Worm (Caenorhabditis elegans): ENCODE measurements around the gene lsm-3.

Gene lsm-3

DNA sequence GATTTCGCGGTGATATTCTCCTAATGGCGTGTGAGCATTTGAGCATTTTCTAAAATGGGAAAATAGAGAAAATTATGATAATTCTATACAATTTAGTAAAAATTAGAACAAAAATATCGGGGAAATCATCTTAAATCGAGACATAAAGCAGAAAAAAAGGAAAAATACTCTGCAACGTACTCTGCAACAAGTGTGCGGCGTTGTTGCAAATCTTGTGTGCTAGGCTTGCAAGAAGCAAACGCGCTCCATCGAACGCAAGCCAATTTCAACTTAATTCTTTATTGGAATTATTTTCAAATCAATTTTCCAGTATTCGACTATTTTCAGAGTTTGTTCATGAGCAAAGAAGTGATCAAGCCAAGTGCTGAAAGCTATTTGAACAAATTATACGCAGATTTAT, 960 bp upstream of the lsm-3 start, which contains the start of the genes Y62E10A.20, Y62E10A.23 and mdt-9 (continued):
- peak; percentile 49 for TF ChIP-seq gmeb-2 (tag; optimal IDR thresholded peaks at IDR 0.05)
- TF ChIP-seq ceh-31 (tag; optimal IDR thresholded peaks at IDR 0.05), result peak; percentile 87
- TF ChIP-seq sdc-2 (tag; optimal IDR thresholded peaks at IDR 0.05), result no peak
- TF ChIP-seq ceh-34 (tag; optimal IDR thresholded peaks at IDR 0.05), result peak; percentile 67
- 0 out of 2 replicates have a peak, but pooled peaks have one; percentile 52 for TF ChIP-seq ceh-45 (GFP tag; IDR thresholded peaks at IDR 0.05)
- TF ChIP-seq eyg-1 (tag; optimal IDR thresholded peaks at IDR 0.05), result peak; percentile 27
- peak; percentile 66 for TF ChIP-seq T23F11.4 (GFP tag; optimal IDR thresholded peaks at IDR 0.05)
- peak; percentile 33 for TF ChIP-seq lin-11 (tag; optimal IDR thresholded peaks at IDR 0.05)
- no peak for TF ChIP-seq ets-4 (tag; optimal IDR thresholded peaks at IDR 0.05)
- TF ChIP-seq ceh-48 (tag; optimal IDR thresholded peaks at IDR 0.05), result peak; percentile 65
- no peak for TF ChIP-seq nhr-11 (tag; optimal IDR thresholded peaks at IDR 0.05)
- TF ChIP-seq fkh-10 (GFP tag; optimal IDR thresholded peaks at IDR 0.05), result no peak
- peak; percentile 15; the same call in 1 of the 2 replicates for TF ChIP-seq sox-2 (GFP tag; IDR thresholded peaks at IDR 0.05)
- TF ChIP-seq ama-1 (optimal IDR thresholded peaks at IDR 0.05), result no peak
- peak; percentile 29 for TF ChIP-seq fkh-6 (tag; optimal IDR thresholded peaks at IDR 0.05)
- no peak for TF ChIP-seq Y22D7AL.16 (tag; optimal IDR thresholded peaks at IDR 0.05)
- peak; percentile 88 for TF ChIP-seq ceh-14 (tag; optimal IDR thresholded peaks at IDR 0.05)

DNA sequence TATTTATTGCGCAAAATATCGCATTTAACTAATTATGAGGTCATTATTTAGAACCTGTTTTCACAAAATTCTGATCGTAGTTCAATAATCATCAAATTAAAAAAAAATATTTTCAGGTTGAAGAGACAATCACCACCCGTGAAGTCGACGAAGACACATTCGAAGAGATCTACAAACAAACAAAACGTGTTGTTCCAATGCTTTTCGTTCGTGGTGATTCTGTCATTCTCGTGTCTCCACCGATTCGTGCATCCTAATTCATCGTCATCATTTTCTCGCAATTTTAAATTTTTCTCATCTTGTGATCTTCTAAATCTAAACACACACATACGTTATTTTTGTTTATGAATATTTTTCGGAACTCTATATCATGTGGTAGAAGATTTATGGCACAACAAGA, 1.8 kb downstream of the lsm-3 start:
- TF ChIP-seq dve-1 (tag; optimal IDR thresholded peaks at IDR 0.05) (peak; percentile 35), ztf-16 (tag; optimal IDR thresholded peaks at IDR 0.05) (no peak)

DNA sequence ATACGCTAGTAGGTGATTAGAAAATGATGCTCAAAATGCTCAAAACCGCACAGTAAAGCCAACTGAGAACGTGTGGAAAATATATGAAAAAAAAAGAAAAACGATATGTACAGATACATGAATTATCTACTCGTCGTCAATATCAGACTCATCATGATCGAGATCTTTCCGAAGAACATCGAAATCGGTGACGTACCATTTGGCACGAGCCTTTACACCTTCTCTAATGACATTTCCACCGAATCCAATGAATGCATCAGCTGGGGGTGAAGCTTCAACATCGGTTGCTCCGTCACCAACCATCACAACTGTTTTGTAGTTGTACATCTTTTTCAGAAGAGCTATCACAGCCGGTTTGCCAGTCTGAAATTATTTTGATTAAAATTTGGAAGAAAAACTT, 2.2 kb downstream of the lsm-3 start:
- TF ChIP-seq hlh-8 (tag; optimal IDR thresholded peaks at IDR 0.05) (no peak), elt-4 (tag; optimal IDR thresholded peaks at IDR 0.05) (no peak), K09A11.1 (tag; optimal IDR thresholded peaks at IDR 0.05; ENCODE audit: insufficient read depth) (no peak)

DNA sequence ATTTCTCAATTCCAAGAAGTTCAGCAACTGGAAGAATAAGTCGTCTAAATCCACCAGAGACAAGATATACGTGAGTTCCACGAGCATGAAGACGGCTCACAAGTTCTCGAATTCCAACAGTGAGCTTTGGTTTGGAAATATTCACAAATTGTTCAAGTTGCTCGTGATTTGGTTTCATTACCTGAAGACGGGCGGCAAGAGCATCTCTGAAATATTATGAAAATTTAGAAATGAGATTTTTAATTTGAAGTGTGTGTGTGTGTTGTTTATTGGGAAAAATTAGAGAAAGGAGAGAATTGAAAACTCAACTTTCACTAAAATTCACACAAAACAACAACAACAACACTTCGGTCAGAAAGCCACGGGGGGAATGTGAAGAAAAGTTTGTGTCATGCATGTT, 3.8 kb downstream of the lsm-3 start:
- TF ChIP-seq nfya-1 (tag; optimal IDR thresholded peaks at IDR 0.05) (no peak), pqm-1 (tag; optimal IDR thresholded peaks at IDR 0.05) (no peak), elt-2 (tag; optimal IDR thresholded peaks at IDR 0.05) (no peak), nhr-232 (tag; optimal IDR thresholded peaks at IDR 0.05) (no peak), tbx-7 (tag; optimal IDR thresholded peaks at IDR 0.05) (no peak), pha-4 (tag; optimal IDR thresholded peaks at IDR 0.05) (no peak), hlh-30 (tag; optimal IDR thresholded peaks at IDR 0.05; ENCODE audit: insufficient read depth) (no peak), eyg-1 (tag; optimal IDR thresholded peaks at IDR 0.05) (no peak), che-1 (tag; optimal IDR thresholded peaks at IDR 0.05) (no peak)

DNA sequence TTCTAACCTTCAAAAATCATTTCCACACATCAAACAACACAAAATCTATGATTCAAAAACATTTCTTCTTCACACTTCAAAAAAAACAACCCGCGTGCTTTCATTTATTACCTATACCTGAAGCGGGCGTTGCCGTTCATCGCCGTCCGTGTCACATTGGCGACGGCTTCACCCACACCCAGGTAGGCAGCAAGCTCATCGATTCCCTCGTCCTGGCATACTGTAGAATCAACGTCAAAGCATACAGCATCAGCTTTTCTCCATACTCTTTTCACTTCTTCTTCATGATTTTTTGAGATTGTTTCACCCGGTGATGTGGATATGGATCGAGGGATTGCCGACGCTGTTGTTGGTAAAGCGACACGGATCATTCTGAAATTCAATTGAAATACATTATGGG, 5.2 kb downstream of the lsm-3 start:
- TF ChIP-seq ahr-1 (tag; optimal IDR thresholded peaks at IDR 0.05) (no peak), dve-1 (tag; optimal IDR thresholded peaks at IDR 0.05) (no peak), unc-42 (tag; optimal IDR thresholded peaks at IDR 0.05) (no peak), tbx-7 (tag; optimal IDR thresholded peaks at IDR 0.05) (no peak)

DNA sequence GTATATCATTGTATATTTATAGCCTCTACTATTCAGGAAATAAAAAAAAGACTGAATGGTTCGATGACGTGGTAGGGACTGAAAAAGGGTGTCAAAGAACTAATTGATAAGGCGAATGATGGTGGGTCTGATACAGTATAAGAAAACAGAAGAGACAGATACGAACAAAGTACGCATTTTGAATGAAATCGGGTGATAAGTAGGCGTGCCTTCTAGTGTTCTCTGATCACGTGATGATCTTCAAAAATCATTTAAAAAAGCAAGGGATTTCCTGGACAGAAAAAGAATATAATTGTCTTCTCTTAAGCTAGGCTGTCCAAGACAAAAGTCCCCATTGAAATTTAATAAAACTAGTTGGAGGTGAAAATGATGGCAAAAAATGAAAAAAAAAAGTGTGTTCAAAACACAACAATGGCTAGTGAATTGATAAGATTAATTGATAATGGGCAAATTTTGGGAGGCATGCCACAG, 6.3 kb downstream of the lsm-3 start:
- TF ChIP-seq dve-1 (tag; optimal IDR thresholded peaks at IDR 0.05) (peak; percentile 22), hlh-30 (tag; optimal IDR thresholded peaks at IDR 0.05; ENCODE audit: insufficient read depth) (peak; percentile 3), ceh-19 (GFP tag; optimal IDR thresholded peaks at IDR 0.05) (no peak), elt-2 (tag; optimal IDR thresholded peaks at IDR 0.05) (peak; percentile 58)

Measured in whole organism, late embryonic.